Worm (Caenorhabditis elegans) whole organism, L1 larva: ENCODE measurements around the gene fbxa-215.
A peak's percentile ranks its signal among the peaks of the same experiment; 100 is the strongest.

Experiments used
- C04F5.9 ChIP-seq: sonication (generic microtip); optimal IDR thresholded peaks from 2 replicates; lab custom pipeline; 2016; ENCODE audit warnings: missing genetic modification characterization, missing compliant biosample characterization
- C34B4.2 ChIP-seq: sonication (generic microtip); optimal IDR thresholded peaks from 2 replicates; lab custom pipeline; 2017; ENCODE audit warnings: mild to moderate bottlenecking, missing genetic modification characterization, missing compliant biosample characterization
- aly-2 ChIP-seq: fragments of 150-350 bp; optimal IDR thresholded peaks from 2 replicates; lab custom pipeline; 2014; ENCODE audit warnings: missing biosample characterization, missing genetic modification characterization
- ama-1 ChIP-seq: fragments of 150-350 bp; optimal IDR thresholded peaks from 2 replicates; lab custom pipeline; 2014
- blmp-1 ChIP-seq: fragments of 150-350 bp; optimal IDR thresholded peaks from 2 replicates; lab custom pipeline; 2014; ENCODE audit warnings: missing biosample characterization, missing genetic modification characterization
- ceh-90 ChIP-seq: sonication (generic microtip); optimal IDR thresholded peaks from 2 replicates; lab custom pipeline; 2016; ENCODE audit warnings: missing genetic modification characterization, missing compliant biosample characterization
- efl-1 ChIP-seq, 4 experiments: fragments of 150-350 bp; optimal IDR thresholded peaks in 3 of 4; peaks in 1 of 4; 1 replicate in 1 of 4; 2 replicates in 3 of 4; lab custom pipeline; 2014; ENCODE audit warnings: missing biosample characterization in 2 of 4, missing genetic modification characterization in 2 of 4, missing genetic modification reagents in 2 of 4
- egl-13 ChIP-seq: sonication (generic microtip); optimal IDR thresholded peaks from 2 replicates; lab custom pipeline; 2016; ENCODE audit warnings: missing genotype, missing genetic modification reagents, missing genetic modification characterization, missing compliant biosample characterization
- elt-2 ChIP-seq: sonication (generic microtip); optimal IDR thresholded peaks from 2 replicates; lab custom pipeline; 2016; ENCODE audit warnings: missing genetic modification characterization, mild to moderate bottlenecking, inconsistent platforms, missing compliant biosample characterization, missing genetic modification reagents
- ets-5 ChIP-seq: fragments of 200-800 bp; sonication (Bioruptor generic); IDR thresholded peaks from 2 replicates; pipeline ENCODE4 v1.3.6; 2022; ENCODE audit warnings: missing genetic modification characterization, missing compliant biosample characterization
- fkh-4 ChIP-seq: sonication (generic microtip); optimal IDR thresholded peaks from 2 replicates; lab custom pipeline; 2016; ENCODE audit warnings: missing compliant biosample characterization, missing genetic modification characterization, borderline replicate concordance
- fkh-8 ChIP-seq: sonication (generic microtip); optimal IDR thresholded peaks from 2 replicates; lab custom pipeline; 2016; ENCODE audit warnings: mild to moderate bottlenecking, missing genetic modification characterization, missing compliant biosample characterization
- hlh-17 ChIP-seq: fragments of 200-800 bp; sonication (Bioruptor generic); optimal IDR thresholded peaks from 2 replicates; lab custom pipeline; 2018; ENCODE audit warnings: missing genetic modification characterization, mild to moderate bottlenecking, missing compliant biosample characterization, moderate library complexity, borderline replicate concordance
- hlh-4 ChIP-seq: sonication (generic microtip); optimal IDR thresholded peaks from 2 replicates; lab custom pipeline; 2016; ENCODE audit warnings: mild to moderate bottlenecking, missing genetic modification characterization, missing compliant biosample characterization
- irx-1 ChIP-seq: sonication (generic microtip); optimal IDR thresholded peaks from 2 replicates; lab custom pipeline; 2016; ENCODE audit warnings: missing genetic modification characterization, missing compliant biosample characterization
- lin-14 ChIP-seq: fragments of 200-800 bp; sonication (Bioruptor generic); optimal IDR thresholded peaks from 2 replicates; lab custom pipeline; 2018; ENCODE audit warnings: mild to moderate bottlenecking, missing genetic modification characterization, moderate library complexity, missing compliant biosample characterization
- lin-39 ChIP-seq: fragments of 150-350 bp; optimal IDR thresholded peaks from 2 replicates; lab custom pipeline; 2014; ENCODE audit warnings: missing biosample characterization, missing genetic modification reagents, missing genetic modification characterization
- mab-9 ChIP-seq: fragments of 200-800 bp; sonication (Bioruptor generic); IDR thresholded peaks from 2 replicates; pipeline ENCODE4 v1.3.6; 2022; ENCODE audit warnings: missing genetic modification reagents, missing genetic modification characterization, missing compliant biosample characterization
- mef-2 ChIP-seq: fragments of 150-350 bp; optimal IDR thresholded peaks from 2 replicates; lab custom pipeline; 2014; ENCODE audit warnings: missing biosample characterization, missing genetic modification characterization
- nhr-11 ChIP-seq: fragments of 150-350 bp; optimal IDR thresholded peaks from 2 replicates; lab custom pipeline; 2014; ENCODE audit warnings: missing biosample characterization, missing genetic modification characterization
- nhr-237 ChIP-seq: fragments of 150-350 bp; optimal IDR thresholded peaks from 2 replicates; lab custom pipeline; 2014; ENCODE audit warnings: missing biosample characterization, missing genetic modification characterization
- nhr-71 ChIP-seq: sonication (generic microtip); optimal IDR thresholded peaks from 2 replicates; lab custom pipeline; 2016; ENCODE audit warnings: mild to moderate bottlenecking, missing genetic modification characterization, moderate library complexity, missing compliant biosample characterization
- nhr-85 ChIP-seq: sonication (generic microtip); peaks from one replicate; lab custom pipeline; 2016; ENCODE audit warnings: missing genetic modification characterization, inconsistent platforms, missing compliant biosample characterization
- snpc-4 ChIP-seq: fragments of 150-350 bp; optimal IDR thresholded peaks from 2 replicates; lab custom pipeline; 2014; ENCODE audit warnings: missing biosample characterization, missing genetic modification characterization
- sox-4 ChIP-seq: sonication (generic microtip); optimal IDR thresholded peaks from 2 replicates; lab custom pipeline; 2016; ENCODE audit warnings: missing genetic modification characterization, missing compliant biosample characterization
- sptf-1 ChIP-seq: fragments of 150-350 bp; optimal IDR thresholded peaks from 2 replicates; lab custom pipeline; 2014; ENCODE audit warnings: missing biosample characterization, missing genetic modification characterization
- sup-37 ChIP-seq: fragments of 200-800 bp; sonication (Bioruptor generic); optimal IDR thresholded peaks from 2 replicates; lab custom pipeline; 2018; ENCODE audit warnings: mild to moderate bottlenecking, missing genetic modification characterization, missing compliant biosample characterization
- swsn-7 ChIP-seq: sonication (generic microtip); optimal IDR thresholded peaks from 2 replicates; lab custom pipeline; 2016; ENCODE audit warnings: missing genetic modification characterization, missing compliant biosample characterization
- tbx-2 ChIP-seq: sonication (generic microtip); optimal IDR thresholded peaks from 2 replicates; lab custom pipeline; 2016; ENCODE audit warnings: missing genetic modification characterization, missing compliant biosample characterization
- unc-30 ChIP-seq: sonication (generic microtip); optimal IDR thresholded peaks from 2 replicates; lab custom pipeline; 2017; ENCODE audit warnings: missing biosample characterization, missing genetic modification characterization
- unc-62 ChIP-seq: fragments of 150-350 bp; optimal IDR thresholded peaks from 2 replicates; lab custom pipeline; 2014; ENCODE audit warnings: missing biosample characterization, missing genetic modification reagents, missing genetic modification characterization
- unc-86 ChIP-seq: sonication (generic microtip); optimal IDR thresholded peaks from 2 replicates; lab custom pipeline; 2016; ENCODE audit warnings: missing genetic modification characterization, missing compliant biosample characterization
- zag-1 ChIP-seq: fragments of 150-350 bp; optimal IDR thresholded peaks from 2 replicates; lab custom pipeline; 2014; ENCODE audit warnings: missing biosample characterization, missing genetic modification characterization

Gene fbxa-215

ce11 chrIV:13695302-13695701 lies 28.6 kb upstream of the fbxa-215 start:
- peak; percentile 55 for TF ChIP-seq snpc-4
- no peak for TF ChIP-seq ceh-90 (tag; lab: Kevin White, UChicago)
- no peak for TF ChIP-seq swsn-7
- no peak for TF ChIP-seq unc-62 (GFP tag; lab: Kevin White, UChicago)
- TF ChIP-seq nhr-237 (tag; lab: Kevin White, UChicago), result no peak
- TF ChIP-seq egl-13 (tag; lab: Kevin White, UChicago), result no peak
- no peak for TF ChIP-seq nhr-11 (tag; lab: Kevin White, UChicago)
- no peak for TF ChIP-seq zag-1 (tag; lab: Kevin White, UChicago)

DNA sequence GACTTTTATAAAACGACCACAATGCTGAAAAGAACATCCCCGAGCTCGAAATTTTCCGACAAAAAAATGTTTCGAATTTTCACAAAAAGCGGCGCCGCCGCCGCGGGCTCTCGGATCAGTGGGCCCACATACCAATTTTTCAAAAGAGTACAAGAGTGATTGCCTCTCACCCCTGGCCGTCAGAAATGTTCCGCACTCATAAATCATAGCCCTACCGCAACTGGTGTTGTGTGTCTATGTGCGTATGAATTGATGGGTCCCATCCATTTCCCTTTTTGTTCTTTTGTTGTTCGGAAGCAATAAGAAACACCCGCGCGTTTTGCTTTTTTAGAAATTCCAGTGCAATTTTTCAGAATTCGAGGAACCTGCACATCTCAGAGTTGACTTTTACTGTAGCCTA lies 27.9 kb upstream of the fbxa-215 start:
- TF ChIP-seq fkh-8 (tag; lab: Kevin White, UChicago), result no peak
- no peak for TF ChIP-seq unc-30 (tag; lab: Kevin White, UChicago)
- TF ChIP-seq lin-14 (GFP tag; lab: Kevin White, UChicago), result peak; percentile 31
- no peak for TF ChIP-seq elt-2 (tag; lab: Kevin White, UChicago)
- TF ChIP-seq lin-39 (tag; lab: Kevin White, UChicago), result peak; percentile 51
- peak; percentile 79 for TF ChIP-seq mab-9 (GFP tag; lab: Robert Waterston, UW)

ce11 chrIV:13693976-13694375 lies 27.3 kb upstream of the fbxa-215 start:
- TF ChIP-seq blmp-1 (tag; lab: Kevin White, UChicago), result no peak
- no peak for TF ChIP-seq fkh-4 (tag; lab: Kevin White, UChicago)
- TF ChIP-seq tbx-2 (tag; lab: Kevin White, UChicago), result peak; percentile 14
- TF ChIP-seq sptf-1 (tag; lab: Kevin White, UChicago), result no peak
- no peak for TF ChIP-seq sox-4 (tag; lab: Kevin White, UChicago)
- TF ChIP-seq irx-1 (tag; lab: Kevin White, UChicago), result no peak
- no peak for TF ChIP-seq egl-13 (tag; lab: Kevin White, UChicago)
- TF ChIP-seq unc-86 (tag; lab: Kevin White, UChicago), result no peak

ce11 chrIV:13692522-13692921 lies 25.8 kb upstream of the fbxa-215 start:
- peak; percentile 62 for TF ChIP-seq blmp-1 (tag; lab: Kevin White, UChicago)
- no peak for TF ChIP-seq elt-2 (tag; lab: Kevin White, UChicago)
- TF ChIP-seq sup-37 (GFP tag; lab: Kevin White, UChicago), result no peak
- no peak for TF ChIP-seq efl-1 (optimal IDR thresholded peaks at IDR 0.05; lab: Kevin White, UChicago)
- peak in 1 of 2 experiments; percentile 84 for TF ChIP-seq efl-1 (GFP tag; optimal IDR thresholded peaks at IDR 0.05 in 1 of 2; lab: Kevin White, UChicago)
- no peak for TF ChIP-seq ets-5 (GFP tag; lab: Robert Waterston, UW)
- peak; percentile 4 for TF ChIP-seq irx-1 (tag; lab: Kevin White, UChicago)
- TF ChIP-seq lin-14 (GFP tag; lab: Kevin White, UChicago), result peak; percentile 13
- TF ChIP-seq nhr-85 (tag; lab: Kevin White, UChicago), result peak; percentile 30

DNA sequence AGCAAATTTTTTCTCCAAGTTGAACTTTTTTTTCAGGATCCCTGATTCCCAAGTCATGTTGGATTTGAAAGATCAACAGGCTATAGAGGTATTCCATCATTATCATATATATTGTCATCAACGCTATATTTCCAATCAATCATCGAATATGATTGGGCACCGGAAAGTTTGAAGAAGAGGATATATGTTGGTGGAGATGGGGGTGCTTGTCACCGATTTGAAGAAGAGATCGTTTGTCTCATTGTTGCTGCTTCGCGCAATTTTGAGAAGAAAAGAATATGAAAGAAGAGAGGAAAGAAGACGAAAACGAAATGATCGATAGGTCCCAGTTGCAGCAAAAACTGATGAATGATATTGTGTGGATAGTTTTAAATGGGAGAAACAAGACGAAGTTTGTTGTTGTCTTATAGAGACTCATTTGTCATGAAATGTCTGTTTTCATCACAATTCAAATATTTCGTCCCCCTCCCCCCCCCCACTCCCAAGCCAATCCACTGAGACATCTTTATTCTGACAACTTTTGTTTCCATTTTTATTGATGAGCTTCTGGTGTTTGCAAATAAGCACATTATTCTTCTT lies 22.7 kb upstream of the fbxa-215 start, which contains the start of gene T23G4.2:
Gene T23G4.2 (minus strand): TSS at position 255 of the 579 bp plus-strand sequence.
- TF ChIP-seq ama-1 (lab: Kevin White, UChicago), result no peak
- TF ChIP-seq C04F5.9 (tag; lab: Kevin White, UChicago), result no peak
- TF ChIP-seq lin-39 (tag; lab: Kevin White, UChicago), result peak; percentile 66
- TF ChIP-seq blmp-1 (tag; lab: Kevin White, UChicago), result peak; percentile 42
- peak; percentile 88 for TF ChIP-seq mab-9 (GFP tag; lab: Robert Waterston, UW)
- peak; percentile 75 for TF ChIP-seq lin-14 (GFP tag; lab: Kevin White, UChicago)
- TF ChIP-seq C34B4.2 (tag; lab: Kevin White, UChicago), result no peak
- TF ChIP-seq nhr-71, result peak; percentile 28
- TF ChIP-seq, all 84 proteins: peak for 5

DNA sequence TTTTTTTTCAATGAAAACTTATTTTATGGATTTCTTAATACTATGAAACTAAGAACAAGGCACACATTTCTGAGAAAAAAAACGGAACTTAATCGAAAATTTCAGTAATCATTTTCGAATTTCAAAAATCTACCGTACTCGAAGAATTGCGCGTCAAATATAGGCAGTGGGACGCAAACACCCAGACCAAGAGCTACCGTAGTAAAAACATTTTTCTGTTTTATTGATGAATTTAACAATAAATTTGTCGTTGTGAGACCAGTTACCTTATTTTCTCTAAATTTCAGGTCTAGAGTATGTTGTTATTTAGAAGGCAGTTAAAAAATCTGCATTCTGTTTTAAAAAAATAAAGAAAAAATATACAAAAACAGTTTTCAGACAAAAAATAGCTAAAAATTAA lies 20.9 kb upstream of the fbxa-215 start:
- TF ChIP-seq unc-30 (tag; lab: Kevin White, UChicago) (no peak), mef-2 (tag; lab: Kevin White, UChicago) (no peak), aly-2 (tag; lab: Kevin White, UChicago) (no peak), hlh-17 (GFP tag; lab: Kevin White, UChicago) (no peak), ets-5 (GFP tag; lab: Robert Waterston, UW) (no peak), swsn-7 (no peak), hlh-4 (tag; lab: Kevin White, UChicago) (no peak), nhr-71 (no peak), sptf-1 (tag; lab: Kevin White, UChicago) (no peak)
- TF ChIP-seq, all 84 proteins: peak for 0
